Worm (Caenorhabditis elegans) whole organism, L4 larva: Measurements from ENCODE around the gene str-221.

Experiments used
- F26F4.8 ChIP-seq: fragments of 200-800 bp; sonication (Bioruptor generic); conservative IDR thresholded peaks from 2 replicates; pipeline ENCODE4 v1.3.6; 2022; ENCODE audit warnings: missing genetic modification characterization, missing compliant biosample characterization
- F37D6.2 ChIP-seq: sonication (generic microtip); optimal IDR thresholded peaks from 2 replicates; lab custom pipeline; 2016; ENCODE audit warnings: mild to moderate bottlenecking, missing genetic modification characterization, missing compliant biosample characterization
- F44E2.7 ChIP-seq: fragments of 200-800 bp; sonication (Bioruptor generic); IDR thresholded peaks from 2 replicates; pipeline ENCODE4 v2.1.2; 2022; ENCODE audit warnings: missing genetic modification characterization, missing compliant biosample characterization
- T20F7.1 ChIP-seq: fragments of 200-800 bp; sonication (Bioruptor generic); optimal IDR thresholded peaks from 2 replicates; lab custom pipeline; 2018; ENCODE audit warnings: mild to moderate bottlenecking, missing genetic modification characterization, missing compliant biosample characterization
- Y5F2A.4 ChIP-seq: fragments of 200-800 bp; sonication (Bioruptor generic); optimal IDR thresholded peaks from 2 replicates; lab custom pipeline; 2018; ENCODE audit warnings: mild to moderate bottlenecking, missing genetic modification characterization, missing compliant biosample characterization
- ZK546.5 ChIP-seq, 2 experiments: sonication (generic microtip); optimal IDR thresholded peaks; 2 replicates each; lab custom pipeline; 2017; ENCODE audit warnings: missing biosample characterization in 2 of 2, missing genetic modification characterization in 2 of 2
- aha-1 ChIP-seq: fragments of 150-350 bp; peaks from one replicate; lab custom pipeline; 2014; ENCODE audit warnings: missing biosample characterization, missing genetic modification characterization
- aly-2 ChIP-seq: sonication (generic microtip); optimal IDR thresholded peaks from 2 replicates; lab custom pipeline; 2018; ENCODE audit warnings: missing biosample characterization, missing genetic modification characterization
- ceh-44 ChIP-seq: fragments of 200-800 bp; sonication (Bioruptor generic); IDR thresholded peaks from 2 replicates; pipeline ENCODE4 v1.3.6; 2022; ENCODE audit warnings: missing genetic modification reagents, missing genetic modification characterization, missing compliant biosample characterization
- ctbp-1 ChIP-seq: fragments of 200-800 bp; sonication (Bioruptor generic); IDR thresholded peaks from 2 replicates; pipeline ENCODE4 v1.3.6; 2022; ENCODE audit warnings: missing genetic modification reagents, missing genetic modification characterization, missing compliant biosample characterization
- daf-16 ChIP-seq, 3 experiments: sonication (generic microtip); optimal IDR thresholded peaks; 2 replicates each; lab custom pipeline; 2016 to 2017; ENCODE audit warnings: missing genetic modification characterization in 3 of 3, missing genetic modification reagents in 3 of 3, mild to moderate bottlenecking in 2 of 3, missing compliant biosample characterization in 2 of 3, missing biosample characterization in 1 of 3, moderate library complexity in 1 of 3
- daf-19 ChIP-seq: fragments of 200-800 bp; sonication (Bioruptor generic); conservative IDR thresholded peaks from 2 replicates; pipeline ENCODE4 v1.3.6; 2022; ENCODE audit warnings: missing genetic modification characterization, missing compliant biosample characterization
- dmd-8 ChIP-seq: fragments of 200-800 bp; sonication (Bioruptor generic); IDR thresholded peaks from 2 replicates; pipeline ENCODE4 v1.3.6; 2022; ENCODE audit warnings: missing genetic modification characterization, missing compliant biosample characterization
- egl-27 ChIP-seq: sonication (generic microtip); optimal IDR thresholded peaks from 3 replicates; lab custom pipeline; 2017; ENCODE audit warnings: missing biosample characterization, missing genetic modification reagents, missing genetic modification characterization
- fkh-10 ChIP-seq: fragments of 150-350 bp; optimal IDR thresholded peaks from 2 replicates; lab custom pipeline; 2014; ENCODE audit warnings: missing biosample characterization, missing genetic modification reagents, missing genetic modification characterization
- hlh-11 ChIP-seq: fragments of 200-800 bp; sonication (Bioruptor generic); optimal IDR thresholded peaks from 2 replicates; lab custom pipeline; 2018; ENCODE audit warnings: mild to moderate bottlenecking, missing genetic modification characterization, missing compliant biosample characterization
- hlh-30 ChIP-seq: sonication (generic microtip); optimal IDR thresholded peaks from 2 replicates; lab custom pipeline; 2017; ENCODE audit warnings: antibody characterized with exemption, mild to moderate bottlenecking, missing genetic modification characterization, missing compliant biosample characterization; ENCODE audit not compliant: insufficient read depth
- lin-39 ChIP-seq: fragments of 150-350 bp; optimal IDR thresholded peaks from 2 replicates; lab custom pipeline; 2014; ENCODE audit warnings: missing biosample characterization, missing genetic modification reagents, missing genetic modification characterization
- madf-5 ChIP-seq, 2 experiments: fragments of 200-800 bp; sonication (Bioruptor generic); IDR thresholded peaks; 2 replicates each; pipeline ENCODE4 v1.3.6; 2022; ENCODE audit warnings: missing compliant biosample characterization in 2 of 2, missing genetic modification characterization in 2 of 2
- mxl-3 ChIP-seq: fragments of 200-800 bp; sonication (Bioruptor generic); optimal IDR thresholded peaks from 2 replicates; lab custom pipeline; 2018; ENCODE audit warnings: mild to moderate bottlenecking, missing genetic modification characterization, missing compliant biosample characterization
- nhr-10 ChIP-seq: fragments of 150-350 bp; optimal IDR thresholded peaks from 2 replicates; lab custom pipeline; 2014; ENCODE audit warnings: missing biosample characterization, missing genetic modification characterization
- nhr-111 ChIP-seq: fragments of 200-800 bp; sonication (Bioruptor generic); optimal IDR thresholded peaks from 2 replicates; lab custom pipeline; 2018; ENCODE audit warnings: mild to moderate bottlenecking, missing genetic modification characterization, missing compliant biosample characterization
- nhr-28 ChIP-seq: fragments of 150-350 bp; optimal IDR thresholded peaks from 2 replicates; lab custom pipeline; 2014; ENCODE audit warnings: missing biosample characterization, missing genetic modification characterization
- nhr-48 ChIP-seq: sonication (generic microtip); optimal IDR thresholded peaks from 2 replicates; lab custom pipeline; 2016; ENCODE audit warnings: mild to moderate bottlenecking, missing genetic modification characterization, missing compliant biosample characterization
- pqm-1 ChIP-seq: sonication (generic microtip); optimal IDR thresholded peaks from 2 replicates; lab custom pipeline; 2017; ENCODE audit warnings: missing biosample characterization, missing genetic modification characterization
- sdz-12 ChIP-seq: fragments of 200-800 bp; sonication (Bioruptor generic); optimal IDR thresholded peaks from 2 replicates; lab custom pipeline; 2018; ENCODE audit warnings: mild to moderate bottlenecking, missing genetic modification characterization, missing compliant biosample characterization
- spr-3 ChIP-seq: fragments of 200-800 bp; sonication (Bioruptor generic); optimal IDR thresholded peaks from 2 replicates; lab custom pipeline; 2018; ENCODE audit warnings: mild to moderate bottlenecking, missing genetic modification characterization, missing compliant biosample characterization
- vab-7 ChIP-seq: fragments of 200-800 bp; sonication (Bioruptor generic); IDR thresholded peaks from 2 replicates; pipeline ENCODE4 v1.3.6; 2022; ENCODE audit warnings: missing genetic modification reagents, missing genetic modification characterization, missing compliant biosample characterization
- zfp-2 ChIP-seq: sonication (generic microtip); optimal IDR thresholded peaks from 2 replicates; lab custom pipeline; 2016; ENCODE audit warnings: mild to moderate bottlenecking, missing genetic modification characterization, missing compliant biosample characterization
- zip-11 ChIP-seq: fragments of 200-800 bp; sonication (Bioruptor generic); IDR thresholded peaks from 2 replicates; pipeline ENCODE4 v1.3.6; 2022; ENCODE audit warnings: missing genetic modification characterization, missing compliant biosample characterization
- ztf-11 ChIP-seq: fragments of 150-350 bp; optimal IDR thresholded peaks from 2 replicates; lab custom pipeline; 2014; ENCODE audit warnings: missing biosample characterization, missing genetic modification characterization

The str-221 gene

DNA sequence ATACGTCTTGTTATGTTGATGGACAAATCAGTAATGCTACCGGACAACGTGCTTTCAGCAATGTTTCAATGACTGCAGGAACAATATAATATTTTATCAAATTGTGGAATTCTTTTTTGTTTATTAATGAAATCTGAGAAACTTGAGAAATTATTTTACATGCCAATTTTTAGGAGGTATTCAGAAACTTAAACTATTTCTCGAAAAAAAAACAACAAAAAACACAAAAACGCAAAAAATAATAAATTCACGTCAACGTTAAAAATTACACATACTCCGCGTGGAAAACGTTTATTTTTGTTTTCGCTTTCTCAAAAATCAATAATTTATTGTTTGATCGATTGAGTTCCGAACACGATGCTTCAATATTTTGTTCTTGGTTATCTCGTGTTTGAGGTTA is 2.1 kb downstream of the str-221 start, which contains the start of gene Y46H3D.1:
TSS of gene Y46H3D.1 (plus strand) at position 301 of the 400 bp plus-strand sequence.
- TF ChIP-seq Y5F2A.4 (GFP tag; lab: Kevin White, UChicago) (no peak), nhr-111 (no peak), hlh-11 (tag; lab: Kevin White, UChicago) (no peak), vab-7 (GFP tag; lab: Robert Waterston, UW) (no peak), nhr-10 (tag; lab: Kevin White, UChicago) (no peak), hlh-30 (tag; lab: Kevin White, UChicago) (no peak), daf-19 (GFP tag; lab: Robert Waterston, UW) (no peak), nhr-48 (tag; lab: Kevin White, UChicago) (no peak), lin-39 (tag; lab: Kevin White, UChicago) (no peak), egl-27 (tag; lab: Kevin White, UChicago) (no peak), F26F4.8 (GFP tag; lab: Robert Waterston, UW) (no peak), nhr-28 (tag; lab: Kevin White, UChicago) (no peak), ZK546.5 (tag; optimal IDR thresholded peaks at IDR 0.05; lab: Kevin White, UChicago) (no peak)

DNA sequence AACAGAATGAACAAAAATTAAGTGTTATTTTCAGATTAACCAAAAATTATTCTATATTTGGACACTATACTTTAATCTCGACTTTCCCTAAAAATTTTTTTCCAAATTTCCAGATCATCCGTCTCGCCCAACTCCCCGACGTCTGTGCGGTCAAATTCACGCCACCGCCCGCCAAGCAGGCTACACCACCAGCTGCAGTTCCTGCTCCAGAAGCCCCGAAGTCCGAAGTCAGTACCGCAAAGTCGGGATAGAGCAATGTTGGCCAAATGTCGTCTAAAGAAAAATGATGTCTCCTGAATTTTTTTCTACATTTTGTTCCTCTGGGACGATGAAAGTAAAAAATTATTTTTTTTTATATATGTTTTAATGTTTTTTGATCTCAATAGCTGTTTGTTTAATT is 2.7 kb downstream of the str-221 start:
- TF ChIP-seq ztf-11 (tag; lab: Kevin White, UChicago) (no peak), F44E2.7 (peak; percentile 75; the same call in 1 of the 2 replicates), pqm-1 (no peak), dmd-8 (GFP tag; lab: Robert Waterston, UW) (0 out of 2 replicates have a peak, but pooled peaks have one; percentile 25)

DNA sequence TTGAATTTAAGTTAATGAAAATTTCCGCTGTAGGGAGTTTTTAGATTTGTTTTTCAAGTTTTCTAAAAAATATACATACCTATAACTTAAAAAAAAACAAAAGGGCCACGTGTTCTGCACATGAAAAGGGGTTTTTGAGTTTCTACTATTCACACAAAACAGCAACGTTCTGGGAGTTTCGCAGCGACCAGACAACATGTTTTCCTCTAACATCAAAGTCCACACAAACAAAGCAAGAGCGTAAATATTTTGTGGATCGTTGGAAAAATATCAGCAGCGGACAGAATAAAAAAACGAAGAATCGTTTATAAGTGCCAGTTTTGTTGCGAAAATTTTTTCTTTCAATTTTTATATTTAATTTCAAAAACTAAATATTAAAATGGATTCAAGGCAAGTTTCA is 3.8 kb downstream of the str-221 start, which contains the start of gene alh-2:
TSS of gene alh-2 (plus strand) at position 284 of the 400 bp plus-strand sequence.
- TF ChIP-seq T20F7.1 (GFP tag; lab: Kevin White, UChicago) = no peak
- TF ChIP-seq nhr-48 (tag; lab: Kevin White, UChicago) = no peak
- no peak for TF ChIP-seq ceh-44 (GFP tag; lab: Robert Waterston, UW)
- TF ChIP-seq zip-11 (GFP tag; lab: Robert Waterston, UW) = no peak
- peak in 1 of 2 experiments; percentile 96 for TF ChIP-seq daf-16 (GFP tag; optimal IDR thresholded peaks at IDR 0.05; lab: Kevin White, UChicago)
- TF ChIP-seq daf-16 (tag; optimal IDR thresholded peaks at IDR 0.05; lab: Kevin White, UChicago) = no peak
- TF ChIP-seq zfp-2 (tag; lab: Kevin White, UChicago) = no peak

DNA sequence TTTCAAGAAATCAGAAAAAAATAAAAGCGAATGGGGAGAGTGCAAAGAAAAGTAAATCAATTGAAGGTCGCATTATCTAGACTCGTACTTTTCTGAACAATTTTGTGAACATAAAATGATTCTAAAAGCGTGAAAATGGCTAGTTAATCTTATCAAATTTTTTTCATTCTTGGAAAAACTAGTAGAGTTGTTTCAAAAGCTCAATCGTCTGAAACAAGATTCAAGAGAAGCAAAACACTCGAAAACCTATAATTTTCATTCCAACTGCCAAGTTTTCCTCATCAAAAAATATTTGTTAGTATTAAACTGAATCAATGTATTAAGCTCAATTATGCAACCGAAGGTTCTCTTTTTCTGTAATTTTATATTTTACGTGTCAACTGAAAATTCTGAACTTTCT is 7.9 kb downstream of the str-221 start, which contains the start of gene irld-45:
TSS of gene irld-45 (plus strand) at position 301 of the 400 bp plus-strand sequence.
- TF ChIP-seq hlh-30 (tag; lab: Kevin White, UChicago) = no peak
- TF ChIP-seq aha-1 (tag; lab: Kevin White, UChicago) = peak; percentile 67
- TF ChIP-seq ztf-11 (tag; lab: Kevin White, UChicago) = no peak
- TF ChIP-seq sdz-12 (GFP tag; lab: Kevin White, UChicago) = no peak

DNA sequence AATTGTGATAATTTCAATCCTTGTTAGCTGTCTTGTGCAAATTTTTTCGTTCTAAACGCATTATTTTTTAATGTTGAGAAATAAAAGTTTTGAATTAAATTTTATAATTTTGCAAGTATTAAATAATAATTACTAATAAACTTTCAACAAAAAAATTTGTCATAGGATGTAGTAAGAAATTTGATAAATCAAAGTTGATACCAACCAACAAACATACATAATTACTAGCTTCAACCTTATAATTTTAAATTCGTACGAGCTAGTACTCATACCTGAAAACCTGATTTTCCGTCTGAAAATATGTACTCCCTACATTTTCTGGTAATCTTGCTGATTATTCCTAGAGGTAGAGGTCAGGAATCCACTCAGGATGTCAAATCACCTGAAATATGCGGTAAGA is 10.9 kb downstream of the str-221 start, which contains the start of gene irld-44:
TSS of gene irld-44 (plus strand) at position 301 of the 400 bp plus-strand sequence.
- TF ChIP-seq ctbp-1 (GFP tag; lab: Robert Waterston, UW) = no peak
- no peak for TF ChIP-seq daf-16 (GFP tag; optimal IDR thresholded peaks at IDR 0.05; lab: Kevin White, UChicago)
- no peak for TF ChIP-seq daf-16 (tag; optimal IDR thresholded peaks at IDR 0.05; lab: Kevin White, UChicago)
- TF ChIP-seq spr-3 (GFP tag; lab: Kevin White, UChicago) = no peak
- TF ChIP-seq zfp-2 (tag; lab: Kevin White, UChicago) = no peak
- TF ChIP-seq aly-2 (tag; lab: Kevin White, UChicago) = no peak

DNA sequence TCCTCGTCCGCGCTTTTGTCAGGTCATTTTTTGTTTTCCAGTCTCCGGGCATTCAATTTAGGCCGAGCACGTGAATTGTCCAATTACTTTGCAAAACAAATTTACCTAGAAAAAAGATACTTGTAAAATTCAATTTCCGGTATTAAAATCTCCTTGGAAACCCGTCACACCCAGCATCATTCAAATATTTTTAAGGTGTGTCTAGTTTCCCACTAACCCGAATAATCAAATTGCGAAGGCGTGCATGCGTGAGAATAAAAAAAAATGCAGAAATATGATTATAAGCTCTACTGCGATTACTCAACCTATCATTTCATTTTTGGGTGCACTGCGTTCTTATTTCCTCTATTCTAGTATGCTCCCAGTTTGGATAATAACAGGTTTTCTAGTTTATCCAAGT is 14.7 kb downstream of the str-221 start, which contains the start of gene irld-11:
TSS of gene irld-11 (plus strand) at position 301 of the 400 bp plus-strand sequence.
- TF ChIP-seq mxl-3 (GFP tag; lab: Kevin White, UChicago) (no peak), madf-5 (GFP tag; IDR thresholded peaks at IDR 0.05; lab: Robert Waterston, UW) (no peak), dmd-8 (GFP tag; lab: Robert Waterston, UW) (no peak), F37D6.2 (tag; lab: Kevin White, UChicago) (no peak), fkh-10 (no peak)
- TF ChIP-seq, all 104 proteins: peak for 0
